Fruit fly (Drosophila melanogaster) whole organism, wandering third instar larva: Measurements from ENCODE around the gene okr.

ENCODE experiments used
- CG9705 ChIP-seq: fragments of 200-800 bp; sonication (Bioruptor generic); optimal IDR thresholded peaks from 2 replicates; lab custom pipeline; 2018; ENCODE audit warnings: missing biosample characterization, mild to moderate bottlenecking, missing genetic modification characterization
- sage ChIP-seq: fragments of 200-800 bp; sonication (Bioruptor generic); optimal IDR thresholded peaks from 2 replicates; lab custom pipeline; 2016; ENCODE audit warnings: missing biosample characterization, mild to moderate bottlenecking, missing genetic modification characterization
- usp ChIP-seq: fragments of >200 bp; optimal IDR thresholded peaks from 2 replicates; lab custom pipeline; 2017; ENCODE audit warnings: missing biosample characterization, missing genetic modification characterization

- no peak for TF ChIP-seq CG9705 (GFP tag; lab: Kevin White, UChicago)
- TF ChIP-seq usp (GFP tag; lab: Kevin White, UChicago): no peak
- TF ChIP-seq sage: no peak
These were observed 25.7 kb upstream of the okr start, which contains the start of the genes CG17224 and CG17264 for dm6 chr2L:3018212-3018611.
